Worm (Caenorhabditis elegans): Measurements from ENCODE around the gene F41G3.6.
A peak's percentile ranks its signal among the peaks of the same experiment; 100 is the strongest.
"Not testable (repeated sequence)": the region's sequence is repeated elsewhere in the genome, so short reads cannot be mapped to it uniquely, and the experiment has no call there.

Gene F41G3.6

DNA sequence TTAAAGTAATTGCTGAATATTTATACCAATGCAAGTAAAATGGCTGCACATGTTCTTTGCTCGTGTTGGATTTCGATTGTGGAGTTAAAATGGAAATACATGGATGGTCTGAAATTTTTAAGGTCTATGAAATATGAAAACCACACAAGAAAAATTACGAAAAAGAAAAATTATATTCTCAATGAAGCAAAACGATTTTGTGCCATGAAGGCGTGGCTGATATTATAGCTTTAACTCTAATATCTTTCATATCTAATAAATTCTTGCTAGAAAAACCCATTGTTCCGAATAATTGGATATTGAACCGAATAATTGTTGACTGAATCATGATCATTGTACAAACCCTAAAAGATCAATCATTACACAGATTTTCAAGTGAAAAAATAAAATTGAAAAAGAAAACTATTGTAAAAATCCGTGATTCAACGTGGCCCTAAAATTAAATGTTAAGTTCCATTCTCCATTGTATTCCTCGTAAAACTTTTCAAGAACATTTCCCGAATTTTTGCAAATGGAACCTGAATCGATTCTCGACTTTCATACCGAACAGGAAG lies 12.0 kb downstream of the F41G3.6 start, which contains the start of the genes srx-95 and fis-1:
Gene srx-95, minus strand, starts transcription at position 101 of the 554 bp plus-strand sequence.
Gene fis-1, plus strand, starts transcription at position 504 of the 554 bp plus-strand sequence.
- no peak for TF ChIP-seq bed-3 (GFP tag; optimal IDR thresholded peaks at IDR 0.05)
- TF ChIP-seq M03D4.4 (tag; optimal IDR thresholded peaks at IDR 0.05), result no peak
- no peak for TF ChIP-seq sem-2 (GFP tag; optimal IDR thresholded peaks at IDR 0.05)
- no peak for TF ChIP-seq unc-39 (tag; optimal IDR thresholded peaks at IDR 0.05)
- no peak for TF ChIP-seq hlh-1 (tag; optimal IDR thresholded peaks at IDR 0.05)
- no peak for TF ChIP-seq mep-1 (tag; optimal IDR thresholded peaks at IDR 0.05)
- TF ChIP-seq mab-5 (tag; optimal IDR thresholded peaks at IDR 0.05), result no peak
- TF ChIP-seq lsy-2 (tag; optimal IDR thresholded peaks at IDR 0.05), result no peak
- TF ChIP-seq ham-2 (GFP tag; optimal IDR thresholded peaks at IDR 0.05), result no peak
- TF ChIP-seq ceh-43 (GFP tag; optimal IDR thresholded peaks at IDR 0.05), result no peak
- no peak for TF ChIP-seq sptf-1 (tag; optimal IDR thresholded peaks at IDR 0.05)
- TF ChIP-seq pha-4 (tag; optimal IDR thresholded peaks at IDR 0.05), result no peak

DNA sequence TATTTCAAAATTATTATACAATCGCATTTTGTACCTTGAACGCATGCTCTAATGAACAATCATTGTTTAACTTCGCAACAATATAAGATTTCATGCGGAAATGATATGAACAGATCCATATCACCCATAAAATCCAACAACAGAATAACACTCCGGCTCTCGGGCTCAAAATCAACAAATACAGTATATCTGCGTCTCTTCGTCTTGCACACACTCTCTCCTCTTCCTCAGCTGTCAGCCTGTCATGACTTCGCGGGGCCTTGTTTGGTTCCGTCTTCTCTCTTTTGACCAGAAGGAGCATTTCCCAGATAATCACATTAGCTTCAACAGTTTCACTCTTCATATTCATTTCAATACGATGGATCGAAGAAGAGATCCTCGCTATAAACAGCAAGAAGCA lies 13.5 kb downstream of the F41G3.6 start, which contains the start of gene F41G3.3:
Gene F41G3.3, plus strand, starts transcription at position 301 of the 400 bp plus-strand sequence.
- TF ChIP-seq mep-1 (tag; optimal IDR thresholded peaks at IDR 0.05), result no peak
- no peak for TF ChIP-seq sptf-1 (tag; optimal IDR thresholded peaks at IDR 0.05)
- no peak for TF ChIP-seq ces-1 (GFP tag; optimal IDR thresholded peaks at IDR 0.05)
- TF ChIP-seq zip-8 (tag; optimal IDR thresholded peaks at IDR 0.05), result no peak
- no peak for TF ChIP-seq nhr-12 (tag; optimal IDR thresholded peaks at IDR 0.05)
- TF ChIP-seq nhr-237 (tag; optimal IDR thresholded peaks at IDR 0.05), result no peak
- TF ChIP-seq nhr-2 (tag; optimal IDR thresholded peaks at IDR 0.05), result no peak
- TF ChIP-seq ceh-43 (GFP tag; optimal IDR thresholded peaks at IDR 0.05), result no peak
- TF ChIP-seq mls-2 (tag; optimal IDR thresholded peaks at IDR 0.05), result no peak
- TF ChIP-seq lin-32 (GFP tag; optimal IDR thresholded peaks at IDR 0.05), result no peak
- no peak for TF ChIP-seq unc-39 (tag; optimal IDR thresholded peaks at IDR 0.05)
- TF ChIP-seq mab-5 (tag; optimal IDR thresholded peaks at IDR 0.05), result no peak
- no peak for TF ChIP-seq nhr-28 (tag; optimal IDR thresholded peaks at IDR 0.05)
- TF ChIP-seq ceh-83 (GFP tag; optimal IDR thresholded peaks at IDR 0.05), result no peak
- no peak for TF ChIP-seq hlh-1 (tag; optimal IDR thresholded peaks at IDR 0.05)
- no peak for TF ChIP-seq unc-62 (GFP tag; optimal IDR thresholded peaks at IDR 0.05)
- TF ChIP-seq ham-2 (GFP tag; optimal IDR thresholded peaks at IDR 0.05), result no peak
- TF ChIP-seq unc-120 (tag; optimal IDR thresholded peaks at IDR 0.05; ENCODE audit: poor library complexity, severe bottlenecking), result no peak

- TF ChIP-seq unc-39 (tag; optimal IDR thresholded peaks at IDR 0.05), result no peak
- TF ChIP-seq flh-1 (GFP tag; optimal IDR thresholded peaks at IDR 0.05), result no peak
- TF ChIP-seq ceh-83 (GFP tag; optimal IDR thresholded peaks at IDR 0.05), result no peak
- TF ChIP-seq nhr-237 (tag; optimal IDR thresholded peaks at IDR 0.05), result no peak
These were observed 22.0 kb downstream of the F41G3.6 start, which contains the start of gene nlp-50 for ce11 chrII:6764734-6765133. Gene nlp-50, plus strand, starts transcription at chrII:6765034.

ce11 chrII:6768014-6768413 lies 25.3 kb downstream of the F41G3.6 start, which contains the start of gene F41G3.18:
Gene F41G3.18, plus strand, starts transcription at chrII:6768314.
- TF ChIP-seq ham-2 (GFP tag; optimal IDR thresholded peaks at IDR 0.05), result no peak

- TF ChIP-seq nhr-76 (tag; optimal IDR thresholded peaks at IDR 0.05) (no peak), pha-4 (tag; optimal IDR thresholded peaks at IDR 0.05) (no peak), nhr-2 (tag; optimal IDR thresholded peaks at IDR 0.05) (no peak), ces-1 (GFP tag; optimal IDR thresholded peaks at IDR 0.05) (no peak)
These were observed 27.3 kb downstream of the F41G3.6 start for ce11 chrII:6770030-6770429.

ce11 chrII:6772482-6772881 lies 29.8 kb downstream of the F41G3.6 start:
- no peak for TF ChIP-seq ceh-39 (tag; optimal IDR thresholded peaks at IDR 0.05)
- peak; percentile 73 for TF ChIP-seq ces-1 (GFP tag; optimal IDR thresholded peaks at IDR 0.05)

DNA sequence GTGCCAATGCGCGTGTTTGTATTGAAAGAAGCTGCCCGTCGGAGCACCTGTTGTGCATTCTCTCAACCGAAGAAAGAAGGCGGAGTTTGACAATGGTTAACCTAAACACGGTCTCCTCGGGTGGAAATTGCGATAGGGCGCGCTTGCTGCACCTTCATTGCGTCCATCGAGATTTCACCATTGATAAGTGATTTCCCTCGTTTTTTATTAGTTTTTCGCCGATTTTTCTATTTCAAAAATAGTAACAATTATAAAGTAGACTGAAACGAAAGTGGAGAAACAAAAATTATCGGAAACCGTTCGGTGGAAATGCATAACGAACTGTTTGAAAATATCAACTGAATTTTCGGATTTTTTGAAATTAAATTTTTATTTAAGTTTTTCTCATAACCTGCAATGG lies 32.4 kb downstream of the F41G3.6 start, which contains the start of gene agr-1:
Gene agr-1, minus strand, starts transcription at position 101 of the 400 bp plus-strand sequence.
- not testable (repeated sequence) for TF ChIP-seq unc-120 (tag; optimal IDR thresholded peaks at IDR 0.05; ENCODE audit: poor library complexity, severe bottlenecking); M03D4.4 (tag; optimal IDR thresholded peaks at IDR 0.05); blmp-1 (tag; optimal IDR thresholded peaks at IDR 0.05)

All from whole organism, mixed stage, embryonic.